Worm (Caenorhabditis elegans) whole organism, L3 larva: ENCODE measurements around the gene nhr-272.

Experiments
- R02D3.7 ChIP-seq: fragments of 150-350 bp; optimal IDR thresholded peaks from 2 replicates; lab custom pipeline; 2014; ENCODE audit warnings: missing biosample characterization, missing genetic modification characterization
- ama-1 ChIP-seq: fragments of 150-350 bp; optimal IDR thresholded peaks from 2 replicates; lab custom pipeline; 2018
- ceh-9 ChIP-seq: sonication (generic microtip); optimal IDR thresholded peaks from 2 replicates; lab custom pipeline; 2018; ENCODE audit warnings: missing biosample characterization, missing genetic modification characterization
- fos-1 ChIP-seq: fragments of 150-350 bp; optimal IDR thresholded peaks from 2 replicates; lab custom pipeline; 2014; ENCODE audit warnings: missing biosample characterization, missing genetic modification characterization
- jun-1 ChIP-seq: fragments of 150-350 bp; optimal IDR thresholded peaks from 2 replicates; lab custom pipeline; 2014; ENCODE audit warnings: missing biosample characterization, missing genetic modification reagents, missing genetic modification characterization
- nhr-237 ChIP-seq: fragments of 150-350 bp; optimal IDR thresholded peaks from 2 replicates; lab custom pipeline; 2014; ENCODE audit warnings: missing biosample characterization, missing genetic modification characterization
- snpc-4 ChIP-seq: fragments of 150-350 bp; optimal IDR thresholded peaks from 2 replicates; lab custom pipeline; 2014; ENCODE audit warnings: missing biosample characterization, missing genetic modification characterization
- unc-39 ChIP-seq: sonication (generic microtip); optimal IDR thresholded peaks from 4 replicates; lab custom pipeline; 2017; ENCODE audit warnings: missing biosample characterization, missing genetic modification characterization
- ztf-11 ChIP-seq: fragments of 150-350 bp; optimal IDR thresholded peaks from 2 replicates; lab custom pipeline; 2014; ENCODE audit warnings: missing biosample characterization, missing genetic modification characterization
- ztf-4 ChIP-seq: fragments of 150-350 bp; optimal IDR thresholded peaks from 2 replicates; lab custom pipeline; 2014; ENCODE audit warnings: missing biosample characterization, missing genetic modification characterization

DNA sequence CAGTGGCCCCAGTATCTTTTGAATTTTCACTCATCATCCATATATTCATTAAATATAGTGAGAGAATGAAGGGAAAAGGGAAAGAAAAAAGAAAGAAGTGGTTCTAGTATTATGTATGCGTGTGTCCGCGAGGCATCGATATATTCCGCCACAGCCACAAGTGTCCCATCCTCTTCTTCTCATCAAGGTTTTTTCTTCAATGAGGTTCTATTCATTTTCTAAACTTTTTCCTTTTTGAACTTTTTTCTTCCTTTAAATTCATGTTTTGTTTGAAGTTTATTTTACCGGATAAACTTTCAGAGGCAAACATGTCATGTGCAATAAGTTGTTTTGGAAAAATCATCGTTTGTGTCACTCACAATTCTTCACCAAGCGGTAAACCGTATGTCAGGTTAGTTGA, 7.7 kb upstream of the nhr-272 start, which contains the start of gene rgs-2:
- TF ChIP-seq fos-1 (tag; lab: Kevin White, UChicago) (no peak), ama-1 (no peak), snpc-4 (no peak), ceh-9 (tag; lab: Kevin White, UChicago) (no peak), unc-39 (tag; lab: Kevin White, UChicago) (no peak), R02D3.7 (no peak), jun-1 (no peak), ztf-11 (tag; lab: Kevin White, UChicago) (no peak), nhr-237 (tag; lab: Kevin White, UChicago) (no peak), ztf-4 (tag; lab: Kevin White, UChicago) (no peak)
